Worm (Caenorhabditis elegans) whole organism, L2 larva: ENCODE results near the gene B0403.6.

Experiments
- C34F6.9 ChIP-seq: fragments of 150-350 bp; optimal IDR thresholded peaks from 2 replicates; lab custom pipeline; 2014; ENCODE audit warnings: missing biosample characterization, missing genetic modification characterization
- F13H6.1 ChIP-seq: sonication (generic microtip); optimal IDR thresholded peaks from 2 replicates; lab custom pipeline; 2016; ENCODE audit warnings: missing genetic modification characterization, missing compliant biosample characterization
- R02D3.7 ChIP-seq: fragments of 150-350 bp; optimal IDR thresholded peaks from 2 replicates; lab custom pipeline; 2014; ENCODE audit warnings: missing biosample characterization, missing genetic modification characterization
- Y55F3AM.14 ChIP-seq: fragments of 200-800 bp; sonication (Bioruptor generic); optimal IDR thresholded peaks from 2 replicates; lab custom pipeline; 2018; ENCODE audit warnings: mild to moderate bottlenecking, missing genetic modification characterization, missing compliant biosample characterization
- ZK546.5 ChIP-seq: sonication (generic microtip); optimal IDR thresholded peaks from 2 replicates; lab custom pipeline; 2017; ENCODE audit warnings: missing biosample characterization, missing genetic modification characterization
- aly-2 ChIP-seq: fragments of 150-350 bp; optimal IDR thresholded peaks from 2 replicates; lab custom pipeline; 2014; ENCODE audit warnings: missing biosample characterization, missing genetic modification characterization
- ama-1 ChIP-seq: fragments of 150-350 bp; optimal IDR thresholded peaks from 2 replicates; lab custom pipeline; 2018; ENCODE audit warnings: inconsistent platforms
- blmp-1 ChIP-seq: sonication (generic microtip); optimal IDR thresholded peaks from 2 replicates; lab custom pipeline; 2017; ENCODE audit warnings: missing genetic modification characterization, mild to moderate bottlenecking, missing compliant biosample characterization, antibody characterized with exemption, moderate library complexity; ENCODE audit not compliant: insufficient read depth
- ceh-16 ChIP-seq: fragments of 150-350 bp; optimal IDR thresholded peaks from 2 replicates; lab custom pipeline; 2014; ENCODE audit warnings: missing biosample characterization, missing genetic modification characterization
- ceh-82 ChIP-seq: fragments of 150-350 bp; optimal IDR thresholded peaks from 2 replicates; lab custom pipeline; 2014; ENCODE audit warnings: missing biosample characterization, missing genetic modification characterization
- crh-2 ChIP-seq: sonication (generic microtip); optimal IDR thresholded peaks from 2 replicates; lab custom pipeline; 2017; ENCODE audit warnings: missing biosample characterization, missing genetic modification characterization
- dmd-4 ChIP-seq: sonication (generic microtip); optimal IDR thresholded peaks from 2 replicates; lab custom pipeline; 2017; ENCODE audit warnings: missing biosample characterization, missing genetic modification characterization
- egl-27 ChIP-seq: sonication (generic microtip); optimal IDR thresholded peaks from 3 replicates; lab custom pipeline; 2017; ENCODE audit warnings: missing biosample characterization, missing genetic modification reagents, missing genetic modification characterization
- elt-1 ChIP-seq: fragments of 150-350 bp; optimal IDR thresholded peaks from 2 replicates; lab custom pipeline; 2014; ENCODE audit warnings: missing biosample characterization, missing genetic modification characterization
- elt-3 ChIP-seq: sonication (generic microtip); optimal IDR thresholded peaks from 2 replicates; lab custom pipeline; 2017; ENCODE audit warnings: missing biosample characterization, missing genetic modification characterization
- fos-1 ChIP-seq: fragments of 150-350 bp; optimal IDR thresholded peaks from 2 replicates; lab custom pipeline; 2014; ENCODE audit warnings: missing biosample characterization, missing genetic modification characterization
- lin-39 ChIP-seq: fragments of 150-350 bp; optimal IDR thresholded peaks from 2 replicates; lab custom pipeline; 2014; ENCODE audit warnings: missing biosample characterization, missing genetic modification reagents, missing genetic modification characterization
- lsy-2 ChIP-seq, 2 experiments: fragments of 150-350 bp in 1 of 2; sonication (generic microtip) in 1 of 2; optimal IDR thresholded peaks; 2 replicates each; lab custom pipeline; 2014 to 2017; ENCODE audit warnings: missing biosample characterization in 2 of 2, missing genetic modification characterization in 2 of 2
- mab-5 ChIP-seq: fragments of 150-350 bp; optimal IDR thresholded peaks from 2 replicates; lab custom pipeline; 2014; ENCODE audit warnings: missing biosample characterization, missing genetic modification characterization
- mbf-1 ChIP-seq: sonication (generic microtip); optimal IDR thresholded peaks from 2 replicates; lab custom pipeline; 2017; ENCODE audit warnings: missing biosample characterization, missing genetic modification characterization
- mdl-1 ChIP-seq, 2 experiments: fragments of 150-350 bp in 1 of 2; sonication (generic microtip) in 1 of 2; optimal IDR thresholded peaks; 2 replicates each; lab custom pipeline; 2017; ENCODE audit warnings: missing biosample characterization in 2 of 2, missing genetic modification characterization in 2 of 2
- nhr-10 ChIP-seq: sonication (generic microtip); optimal IDR thresholded peaks from 2 replicates; lab custom pipeline; 2017; ENCODE audit warnings: missing biosample characterization, missing genetic modification characterization
- nhr-129 ChIP-seq: fragments of 150-350 bp; optimal IDR thresholded peaks from 2 replicates; lab custom pipeline; 2014; ENCODE audit warnings: missing biosample characterization, missing genetic modification characterization
- nhr-21 ChIP-seq: fragments of 150-350 bp; optimal IDR thresholded peaks from 2 replicates; lab custom pipeline; 2014; ENCODE audit warnings: missing biosample characterization, missing genetic modification characterization
- nhr-237 ChIP-seq: fragments of 150-350 bp; optimal IDR thresholded peaks from 2 replicates; lab custom pipeline; 2014; ENCODE audit warnings: missing biosample characterization, missing genetic modification characterization
- nhr-6 ChIP-seq: fragments of 150-350 bp; optimal IDR thresholded peaks from 2 replicates; lab custom pipeline; 2014; ENCODE audit warnings: missing biosample characterization, missing genetic modification characterization
- peb-1 ChIP-seq: fragments of 150-350 bp; optimal IDR thresholded peaks from 2 replicates; lab custom pipeline; 2014; ENCODE audit warnings: missing biosample characterization, missing genetic modification characterization
- sem-4 ChIP-seq: fragments of 150-350 bp; optimal IDR thresholded peaks from 2 replicates; lab custom pipeline; 2014; ENCODE audit warnings: missing biosample characterization, missing genetic modification reagents, missing genetic modification characterization
- skn-1 ChIP-seq: sonication (generic microtip); optimal IDR thresholded peaks from 2 replicates; lab custom pipeline; 2017; ENCODE audit warnings: missing biosample characterization, missing genetic modification characterization
- sma-3 ChIP-seq: sonication (generic microtip); optimal IDR thresholded peaks from 2 replicates; lab custom pipeline; 2016; ENCODE audit warnings: missing genetic modification reagents, missing genetic modification characterization, missing compliant biosample characterization
- snpc-4 ChIP-seq: fragments of 150-350 bp; optimal IDR thresholded peaks from 2 replicates; lab custom pipeline; 2014; ENCODE audit warnings: missing biosample characterization, missing genetic modification characterization
- unc-39 ChIP-seq: fragments of 150-350 bp; optimal IDR thresholded peaks from 2 replicates; lab custom pipeline; 2014; ENCODE audit warnings: missing biosample characterization, missing genetic modification characterization
- unc-55 ChIP-seq: fragments of 150-350 bp; sonication (generic microtip); optimal IDR thresholded peaks from 3 replicates; lab custom pipeline; 2014; ENCODE audit warnings: missing biosample characterization, missing genetic modification reagents, missing genetic modification characterization
- zag-1 ChIP-seq: fragments of 150-350 bp; optimal IDR thresholded peaks from 2 replicates; lab custom pipeline; 2014; ENCODE audit warnings: missing biosample characterization, missing genetic modification characterization
- ztf-11 ChIP-seq: sonication (generic microtip); optimal IDR thresholded peaks from 2 replicates; lab custom pipeline; 2017; ENCODE audit warnings: missing biosample characterization, missing genetic modification characterization

Gene B0403.6

ce11 chrX:7106103-7106502 lies 31.0 kb upstream of the B0403.6 start, which contains the start of gene C36B7.2:
Gene C36B7.2 (plus strand): TSS chrX:7106403.
- TF ChIP-seq F13H6.1 (no peak), blmp-1 (no peak), elt-1 (no peak), R02D3.7 (no peak), unc-39 (no peak), lin-39 (tag; lab: Kevin White, UChicago) (no peak), lsy-2 (tag; optimal IDR thresholded peaks at IDR 0.05; lab: Kevin White, UChicago) (no peak), nhr-10 (tag; lab: Kevin White, UChicago) (no peak), aly-2 (tag; lab: Kevin White, UChicago) (no peak), Y55F3AM.14 (no peak), ceh-82 (tag; lab: Kevin White, UChicago) (no peak), sem-4 (no peak), nhr-6 (no peak), ceh-16 (no peak), nhr-21 (no peak), ZK546.5 (tag; lab: Kevin White, UChicago) (no peak), mdl-1 (tag; optimal IDR thresholded peaks at IDR 0.05; lab: Kevin White, UChicago) (no peak)

DNA sequence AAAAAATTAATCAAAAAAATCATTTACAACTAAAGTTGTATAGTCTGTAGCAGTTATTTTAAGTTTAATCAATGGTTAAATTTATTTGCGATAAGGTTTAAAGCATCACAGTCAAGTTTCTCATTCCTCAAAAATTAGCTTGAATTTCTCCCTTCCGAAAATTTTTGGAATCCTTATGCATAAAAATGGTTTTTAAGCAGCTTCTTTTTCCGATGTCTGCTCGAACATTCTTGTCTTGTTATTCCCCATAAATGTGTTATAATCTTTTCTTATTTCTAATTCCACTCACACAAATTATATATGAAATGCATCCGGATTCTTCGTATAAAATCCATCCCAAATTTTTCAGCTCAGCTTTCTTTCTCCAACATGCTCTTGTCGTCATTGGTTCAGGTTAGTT lies 26.3 kb upstream of the B0403.6 start, which contains the start of gene C36B7.3:
C36B7.3 (plus strand) TSS at position 301 of the 400 bp plus-strand sequence.
- TF ChIP-seq snpc-4 (no peak), skn-1 (tag; lab: Kevin White, UChicago) (no peak), mbf-1 (no peak), ztf-11 (no peak), R02D3.7 (no peak), blmp-1 (no peak), nhr-237 (tag; lab: Kevin White, UChicago) (no peak), ZK546.5 (tag; lab: Kevin White, UChicago) (no peak), aly-2 (tag; lab: Kevin White, UChicago) (no peak), lin-39 (tag; lab: Kevin White, UChicago) (no peak), sem-4 (no peak), ceh-16 (no peak), nhr-21 (no peak)
- TF ChIP-seq, all 48 proteins: peak for 0

DNA sequence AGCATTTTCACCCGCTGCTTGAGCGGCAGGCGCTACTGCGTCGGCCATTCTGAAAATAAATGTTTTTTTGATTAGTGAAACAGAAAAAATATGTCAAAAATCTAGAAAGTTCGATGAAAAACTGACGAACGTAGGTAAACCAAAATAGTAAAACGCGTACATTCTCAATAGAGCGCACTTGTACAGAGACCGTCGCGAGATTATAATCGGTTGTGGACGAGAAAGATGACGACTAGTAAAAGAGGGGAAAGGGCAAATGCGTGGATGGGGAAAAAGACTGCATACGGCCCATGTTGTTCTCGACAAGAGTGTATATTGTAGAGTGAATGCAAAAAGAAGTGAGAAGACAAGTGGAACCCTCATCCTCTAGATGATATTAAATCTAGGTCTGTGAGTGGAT lies 25.1 kb upstream of the B0403.6 start, which contains the start of gene C36B7.6:
C36B7.6 (minus strand) TSS at position 49 of the 400 bp plus-strand sequence.
- TF ChIP-seq nhr-129 (tag; lab: Kevin White, UChicago), result peak; percentile 53
- TF ChIP-seq fos-1 (tag; lab: Kevin White, UChicago), result peak; percentile 43
- peak; percentile 30 for TF ChIP-seq crh-2 (tag; lab: Kevin White, UChicago)
- peak; percentile 54 for TF ChIP-seq C34F6.9
- peak; percentile 37 for TF ChIP-seq unc-55 (GFP tag; lab: Kevin White, UChicago)
- no peak for TF ChIP-seq ZK546.5 (tag; lab: Kevin White, UChicago)
- no peak for TF ChIP-seq nhr-21
- peak; percentile 3 for TF ChIP-seq sma-3 (GFP tag; lab: Kevin White, UChicago)
- TF ChIP-seq, all 48 proteins: peak for 6

DNA sequence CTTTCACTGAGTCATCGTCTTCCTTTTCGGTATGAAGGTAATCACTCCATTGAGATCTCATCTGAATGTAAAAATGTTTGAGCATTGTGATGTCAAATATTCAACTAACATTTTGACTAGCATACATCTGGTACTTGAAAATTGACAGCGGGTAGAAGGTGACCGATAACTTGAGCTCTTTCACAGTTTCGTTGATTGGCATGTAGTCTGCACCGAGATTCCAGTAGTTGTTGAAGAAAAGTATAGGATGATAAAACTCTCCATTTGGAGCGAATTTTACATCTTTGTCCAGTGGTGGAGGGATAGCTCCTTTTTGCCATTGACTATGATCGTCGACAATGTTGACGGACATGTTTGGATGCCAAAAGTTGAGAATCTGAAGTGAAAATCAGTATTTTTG lies 23.9 kb upstream of the B0403.6 start:
- TF ChIP-seq egl-27 (tag; lab: Kevin White, UChicago) (no peak), dmd-4 (no peak), crh-2 (tag; lab: Kevin White, UChicago) (no peak)
- TF ChIP-seq, all 48 proteins: peak for 0

- TF ChIP-seq zag-1 (tag; lab: Kevin White, UChicago), result no peak
- TF ChIP-seq ama-1 (lab: Kevin White, UChicago), result no peak
- no peak for TF ChIP-seq F13H6.1
- no peak for TF ChIP-seq elt-3 (tag; lab: Kevin White, UChicago)
- TF ChIP-seq egl-27 (tag; lab: Kevin White, UChicago), result no peak
- no peak for TF ChIP-seq aly-2 (tag; lab: Kevin White, UChicago)
- no peak for TF ChIP-seq mdl-1 (tag; optimal IDR thresholded peaks at IDR 0.05; lab: Kevin White, UChicago)
- no peak for TF ChIP-seq peb-1 (tag; lab: Kevin White, UChicago)
- TF ChIP-seq nhr-237 (tag; lab: Kevin White, UChicago), result no peak
- TF ChIP-seq sma-3 (GFP tag; lab: Kevin White, UChicago), result no peak
- no peak for TF ChIP-seq fos-1 (tag; lab: Kevin White, UChicago)
- TF ChIP-seq unc-39, result no peak
- TF ChIP-seq skn-1 (tag; lab: Kevin White, UChicago), result no peak
- no peak for TF ChIP-seq elt-1
- TF ChIP-seq ceh-82 (tag; lab: Kevin White, UChicago), result no peak
- TF ChIP-seq mab-5 (tag; lab: Kevin White, UChicago), result no peak
These were observed 21.2 kb upstream of the B0403.6 start, which contains the start of gene C36B7.5 for ce11 chrX:7096349-7096748. Gene C36B7.5 (minus strand): TSS chrX:7096449.
